Fruit fly (Drosophila melanogaster) whole organism, embryonic: ENCODE data around the gene CG12106.

Experiments used
- Antp ChIP-seq: fragments of 200-800 bp; sonication (Bioruptor generic); optimal IDR thresholded peaks from 3 replicates; lab custom pipeline; 2016; ENCODE audit warnings: missing biosample characterization, missing genetic modification characterization
- Atf6 ChIP-seq: fragments of 200-800 bp; sonication (Bioruptor generic); IDR thresholded peaks from 2 replicates; pipeline ENCODE4 v1.3.6; 2022; ENCODE audit warnings: missing biosample characterization, missing genetic modification characterization
- C15 ChIP-seq: fragments of 200-800 bp; sonication (Bioruptor generic); IDR thresholded peaks from 3 replicates; pipeline ENCODE4 v1.3.6; 2022; ENCODE audit warnings: missing biosample characterization, missing genetic modification characterization
- CG12155 ChIP-seq: fragments of 200-800 bp; sonication (Bioruptor generic); optimal IDR thresholded peaks from 3 replicates; lab custom pipeline; 2016; ENCODE audit warnings: missing biosample characterization, missing genetic modification characterization
- CG12942 ChIP-seq: fragments of 200-800 bp; sonication (Bioruptor generic); optimal IDR thresholded peaks from 3 replicates; lab custom pipeline; 2016; ENCODE audit warnings: missing biosample characterization, missing genetic modification characterization
- CG13287 ChIP-seq: fragments of 200-800 bp; sonication (Bioruptor generic); IDR thresholded peaks from 2 replicates; pipeline ENCODE4 v1.3.6; 2022; ENCODE audit warnings: missing biosample characterization, missing genetic modification characterization; ENCODE audit not compliant: partially characterized antibody
- CG16813 ChIP-seq: fragments of 200-800 bp; sonication (Bioruptor generic); IDR thresholded peaks from 3 replicates; pipeline ENCODE4 v1.3.6; 2022; ENCODE audit warnings: missing biosample characterization, missing genetic modification characterization; ENCODE audit not compliant: partially characterized antibody
- CG2678 ChIP-seq: fragments of 200-800 bp; sonication (Bioruptor generic); optimal IDR thresholded peaks from 3 replicates; lab custom pipeline; 2019; ENCODE audit warnings: missing biosample characterization, mild to moderate bottlenecking, missing genetic modification characterization, moderate library complexity
- CG2889 ChIP-seq: fragments of 200-800 bp; sonication (Bioruptor generic); IDR thresholded peaks from 3 replicates; pipeline ENCODE4 v1.3.6; 2022; ENCODE audit warnings: missing biosample characterization, missing genetic modification characterization
- CG30431 ChIP-seq: fragments of 200-800 bp; sonication (Bioruptor generic); optimal IDR thresholded peaks from 2 replicates; lab custom pipeline; 2017; ENCODE audit warnings: missing biosample characterization, missing genetic modification characterization
- CG33213 ChIP-seq: fragments of 200-800 bp; sonication (Bioruptor generic); optimal IDR thresholded peaks from 3 replicates; lab custom pipeline; 2016; ENCODE audit warnings: missing biosample characterization, missing genetic modification characterization
- CG34224 ChIP-seq: fragments of 200-800 bp; sonication (Bioruptor generic); IDR thresholded peaks from 3 replicates; pipeline ENCODE4 v1.3.6; 2022; ENCODE audit warnings: missing biosample characterization, missing genetic modification characterization; ENCODE audit not compliant: partially characterized antibody
- CG3726 ChIP-seq: fragments of 200-800 bp; sonication (Bioruptor generic); IDR thresholded peaks from 3 replicates; pipeline ENCODE4, ENCODE4 v1.3.6; 2022; ENCODE audit warnings: missing biosample characterization, missing genetic modification characterization
- CG5953 ChIP-seq: fragments of 200-800 bp; sonication (Bioruptor generic); IDR thresholded peaks from 2 replicates; pipeline ENCODE4 v1.3.6; 2022; ENCODE audit warnings: missing biosample characterization, missing genetic modification characterization
- CG6683 ChIP-seq: fragments of 200-800 bp; sonication (Bioruptor generic); optimal IDR thresholded peaks from 2 replicates; lab custom pipeline; 2017; ENCODE audit warnings: missing biosample characterization, mild to moderate bottlenecking, missing genetic modification characterization, missing genetic modification reagents
- CG6813 ChIP-seq: fragments of 200-800 bp; sonication (Bioruptor generic); optimal IDR thresholded peaks from 2 replicates; lab custom pipeline; 2017; ENCODE audit warnings: missing biosample characterization, missing genetic modification characterization, mild to moderate bottlenecking, moderate library complexity, missing genetic modification reagents
- CG7963 ChIP-seq: fragments of 200-800 bp; sonication (Bioruptor generic); IDR thresholded peaks from 3 replicates; pipeline ENCODE4 v1.3.6; 2022; ENCODE audit warnings: missing biosample characterization, missing genetic modification characterization; ENCODE audit not compliant: partially characterized antibody
- CG8290 ChIP-seq, 3 experiments: fragments of 200-800 bp; sonication (Bioruptor generic); optimal IDR thresholded peaks; 2 replicates each; lab custom pipeline; 2016 to 2019; ENCODE audit warnings: missing biosample characterization in 3 of 3, missing genetic modification characterization in 3 of 3, mild to moderate bottlenecking in 2 of 3, moderate library complexity in 1 of 3
- CG8359 ChIP-seq: fragments of 200-800 bp; sonication (Bioruptor generic); optimal IDR thresholded peaks from 2 replicates; lab custom pipeline; 2017; ENCODE audit warnings: missing biosample characterization, mild to moderate bottlenecking, missing genetic modification characterization, borderline replicate concordance
- D19B ChIP-seq: fragments of 200-800 bp; sonication (Bioruptor generic); optimal IDR thresholded peaks from 2 replicates; lab custom pipeline; 2017; ENCODE audit warnings: missing biosample characterization, mild to moderate bottlenecking, missing genetic modification characterization
- Dek ChIP-seq: fragments of 200-800 bp; sonication (Bioruptor generic); optimal IDR thresholded peaks from 3 replicates; lab custom pipeline; 2019; ENCODE audit warnings: missing biosample characterization, mild to moderate bottlenecking, missing genetic modification characterization, moderate library complexity
- Dref ChIP-seq: fragments of 200-800 bp; sonication (Bioruptor generic); IDR thresholded peaks from 2 replicates; pipeline ENCODE4 v1.3.6; 2022; ENCODE audit warnings: missing biosample characterization, missing genetic modification characterization
- Gug ChIP-seq: fragments of 200-800 bp; sonication (Bioruptor generic); IDR thresholded peaks from 4 replicates; pipeline ENCODE4 v1.3.6; 2022; ENCODE audit warnings: missing biosample characterization, missing genetic modification characterization
- HLH4C ChIP-seq: fragments of 200-800 bp; sonication (Bioruptor generic); IDR thresholded peaks from 3 replicates; pipeline ENCODE4 v1.3.6; 2022; ENCODE audit warnings: missing biosample characterization, missing genetic modification characterization; ENCODE audit not compliant: partially characterized antibody
- Hmr ChIP-seq: fragments of 200-800 bp; sonication (Bioruptor generic); optimal IDR thresholded peaks from 3 replicates; lab custom pipeline; 2017; ENCODE audit warnings: mild to moderate bottlenecking, missing biosample characterization, missing genetic modification reagents, missing genetic modification characterization
- Hr3 ChIP-seq: fragments of 200-800 bp; sonication (Bioruptor generic); optimal IDR thresholded peaks from 3 replicates; lab custom pipeline; 2016; ENCODE audit warnings: missing biosample characterization, missing genetic modification characterization
- Lpt ChIP-seq: fragments of >200 bp; optimal IDR thresholded peaks from 2 replicates; lab custom pipeline; 2018; ENCODE audit warnings: missing biosample characterization, missing genetic modification characterization
- Myb ChIP-seq: fragments of 200-800 bp; sonication (Bioruptor generic); optimal IDR thresholded peaks from 2 replicates; lab custom pipeline; 2016; ENCODE audit warnings: missing biosample characterization, missing genetic modification characterization
- NfI ChIP-seq: fragments of 200-800 bp; sonication (Bioruptor generic); optimal IDR thresholded peaks from 3 replicates; lab custom pipeline; 2018; ENCODE audit warnings: missing biosample characterization, mild to moderate bottlenecking, missing genetic modification characterization, moderate library complexity
- Stat92E ChIP-seq, 3 experiments: fragments of >200 bp in 2 of 3; fragments of 200-800 bp in 1 of 3; sonication (Bioruptor generic) in 1 of 3; optimal IDR thresholded peaks; 2 replicates each; lab custom pipeline; 2017 to 2019; ENCODE audit warnings: missing biosample characterization in 3 of 3, missing genetic modification characterization in 3 of 3, mild to moderate bottlenecking in 1 of 3, moderate library complexity in 1 of 3
- Usf ChIP-seq: fragments of 200-800 bp; sonication (Bioruptor generic); optimal IDR thresholded peaks from 2 replicates; lab custom pipeline; 2017; ENCODE audit warnings: missing genotype, missing biosample characterization, missing genetic modification characterization
- Vsx1 ChIP-seq: fragments of 200-800 bp; sonication (Bioruptor generic); optimal IDR thresholded peaks from 2 replicates; lab custom pipeline; 2017; ENCODE audit warnings: missing biosample characterization, mild to moderate bottlenecking, missing genetic modification characterization, missing genetic modification reagents
- ab ChIP-seq: fragments of 200-800 bp; sonication (Bioruptor generic); optimal IDR thresholded peaks from 2 replicates; lab custom pipeline; 2016; ENCODE audit warnings: missing biosample characterization, missing genetic modification characterization
- bigmax ChIP-seq: fragments of 200-800 bp; sonication (Bioruptor generic); optimal IDR thresholded peaks from 2 replicates; lab custom pipeline; 2018; ENCODE audit warnings: missing biosample characterization, mild to moderate bottlenecking, missing genetic modification characterization
- dysf ChIP-seq: fragments of 200-800 bp; sonication (Bioruptor generic); IDR thresholded peaks from 3 replicates; pipeline ENCODE4 v1.3.6; 2022; ENCODE audit warnings: missing biosample characterization, missing genetic modification characterization
- eve ChIP-seq, 2 experiments: fragments of >200 bp; optimal IDR thresholded peaks; 2 replicates each; lab custom pipeline; 2017; ENCODE audit warnings: missing biosample characterization in 2 of 2, missing genetic modification characterization in 2 of 2
- ftz-f1 ChIP-seq: fragments of 200-800 bp; sonication (Bioruptor generic); optimal IDR thresholded peaks from 2 replicates; lab custom pipeline; 2016; ENCODE audit warnings: missing biosample characterization, missing genetic modification characterization
- gcm2 ChIP-seq: fragments of 200-800 bp; sonication (Bioruptor generic); optimal IDR thresholded peaks from 2 replicates; lab custom pipeline; 2016; ENCODE audit warnings: missing biosample characterization, missing genetic modification characterization
- gro ChIP-seq: fragments of 200-800 bp; sonication (Bioruptor generic); optimal IDR thresholded peaks from 2 replicates; lab custom pipeline; 2016; ENCODE audit warnings: missing biosample characterization, missing genetic modification characterization
- ham ChIP-seq: fragments of 200-800 bp; sonication (Bioruptor generic); IDR thresholded peaks from 2 replicates; pipeline ENCODE4 v1.3.6; 2022; ENCODE audit warnings: missing biosample characterization, missing genetic modification characterization
- insv ChIP-seq, 2 experiments: fragments of 200-800 bp; sonication (Bioruptor generic); optimal IDR thresholded peaks; 3 replicates each; lab custom pipeline; 2016 to 2018; ENCODE audit warnings: missing biosample characterization in 2 of 2, missing genetic modification characterization in 2 of 2
- nmo ChIP-seq: fragments of 200-800 bp; sonication (Bioruptor generic); optimal IDR thresholded peaks from 2 replicates; lab custom pipeline; 2018; ENCODE audit warnings: missing biosample characterization, mild to moderate bottlenecking, missing genetic modification characterization, moderate library complexity
- pita ChIP-seq: fragments of 200-800 bp; sonication (Bioruptor generic); optimal IDR thresholded peaks from 2 replicates; lab custom pipeline; 2017; ENCODE audit warnings: missing biosample characterization, mild to moderate bottlenecking, missing genetic modification characterization
- rib ChIP-seq: fragments of 200-800 bp; sonication (Bioruptor generic); IDR thresholded peaks from 2 replicates; pipeline ENCODE4 v1.3.6; 2022; ENCODE audit warnings: missing biosample characterization, missing genetic modification characterization
- sens ChIP-seq: fragments of 200-800 bp; sonication (Bioruptor generic); peaks from one replicate; lab custom pipeline; 2016; ENCODE audit warnings: missing biosample characterization, missing genetic modification characterization
- shn ChIP-seq: fragments of 200-800 bp; sonication (Bioruptor generic); optimal IDR thresholded peaks from 3 replicates; lab custom pipeline; 2016; ENCODE audit warnings: missing biosample characterization, missing genetic modification characterization
- slbo ChIP-seq: fragments of 200-800 bp; sonication (Bioruptor generic); IDR thresholded peaks from 2 replicates; pipeline ENCODE4 v1.3.6; 2022; ENCODE audit warnings: missing biosample characterization, missing genetic modification characterization
- stwl ChIP-seq: fragments of 200-800 bp; sonication (Bioruptor generic); optimal IDR thresholded peaks from 3 replicates; lab custom pipeline; 2018; ENCODE audit warnings: missing biosample characterization, mild to moderate bottlenecking, missing genetic modification characterization, moderate library complexity
- sug ChIP-seq: fragments of 200-800 bp; optimal IDR thresholded peaks from 2 replicates; lab custom pipeline; 2019; ENCODE audit warnings: missing biosample characterization, mild to moderate bottlenecking, missing genetic modification characterization, moderate library complexity
- tgo ChIP-seq: fragments of 200-800 bp; sonication (Bioruptor generic); IDR thresholded peaks from 3 replicates; pipeline ENCODE4 v1.3.6; 2022; ENCODE audit warnings: missing biosample characterization, missing genetic modification characterization
- wek ChIP-seq: fragments of 200-800 bp; sonication (Bioruptor generic); optimal IDR thresholded peaks from 3 replicates; lab custom pipeline; 2018; ENCODE audit warnings: missing biosample characterization, mild to moderate bottlenecking, missing genetic modification characterization, moderate library complexity

CG12106 gene

DNA sequence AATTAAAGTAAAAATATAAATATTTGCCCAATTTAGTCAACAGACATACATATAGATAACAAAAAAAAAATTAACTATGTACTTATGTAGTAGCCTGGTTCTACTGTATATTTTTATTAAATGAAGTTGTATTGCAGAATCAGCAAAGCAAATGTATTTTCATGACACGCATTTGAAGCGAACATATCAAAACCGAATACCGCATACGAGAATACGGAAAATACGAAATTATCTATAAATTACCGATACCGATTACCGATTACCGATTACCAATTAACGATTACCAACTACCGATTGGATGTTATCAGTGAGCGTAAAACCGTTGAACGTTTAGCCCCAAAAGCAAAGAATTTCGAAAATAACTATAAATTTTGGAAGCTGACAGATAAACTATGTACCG is 6.3 kb upstream of the CG12106 start:
- TF ChIP-seq CG8290 (GFP tag; optimal IDR thresholded peaks at IDR 0.05; lab: Kevin White, UChicago) = no peak
- no peak for TF ChIP-seq CG8290 (tag; optimal IDR thresholded peaks at IDR 0.05; lab: Kevin White, UChicago)
- TF ChIP-seq pita (GFP tag; lab: Kevin White, UChicago) = no peak
- no peak for TF ChIP-seq CG8359 (GFP tag; lab: Kevin White, UChicago)
- no peak for TF ChIP-seq CG2678 (tag; lab: Kevin White, UChicago)
- TF ChIP-seq Myb (GFP tag; lab: Kevin White, UChicago) = peak; percentile 12
- TF ChIP-seq gcm2 (GFP tag; lab: Kevin White, UChicago) = no peak
- TF ChIP-seq CG3726 (GFP tag; lab: Robert Waterston, UW) = no peak
- TF ChIP-seq CG2889 (GFP tag; lab: Robert Waterston, UW) = no peak
- TF ChIP-seq insv (GFP tag; optimal IDR thresholded peaks at IDR 0.05; lab: Kevin White, UChicago) = no peak
- no peak for TF ChIP-seq Gug (GFP tag; lab: Robert Waterston, UW)
- no peak for TF ChIP-seq CG30431 (GFP tag; lab: Kevin White, UChicago)
- TF ChIP-seq CG13287 = peak; percentile 53
- no peak for TF ChIP-seq bigmax (GFP tag; lab: Kevin White, UChicago)
- no peak for TF ChIP-seq CG12155
- no peak for TF ChIP-seq C15
- no peak for TF ChIP-seq CG12942 (GFP tag; lab: Kevin White, UChicago)
- TF ChIP-seq CG5953 = no peak
- TF ChIP-seq Usf (GFP tag; lab: Kevin White, UChicago) = no peak
- TF ChIP-seq wek = peak; percentile 69
- TF ChIP-seq Dek (tag; lab: Kevin White, UChicago) = no peak
- TF ChIP-seq Vsx1 (GFP tag; lab: Kevin White, UChicago) = no peak
- TF ChIP-seq rib (GFP tag; lab: Robert Waterston, UW) = no peak
- TF ChIP-seq tgo (GFP tag; lab: Robert Waterston, UW) = no peak
- no peak for TF ChIP-seq ab (GFP tag; lab: Kevin White, UChicago)
- peak; percentile 47; the same call in 1 of the 3 replicates for TF ChIP-seq CG16813 (GFP tag; lab: Robert Waterston, UW)
- peak; percentile 66 for TF ChIP-seq sens (GFP tag; lab: Kevin White, UChicago)
- no peak for TF ChIP-seq Antp
- TF ChIP-seq ham (GFP tag; lab: Robert Waterston, UW) = no peak
- no peak for TF ChIP-seq ftz-f1
- peak; percentile 66 for TF ChIP-seq stwl (tag; lab: Kevin White, UChicago)
- no peak for TF ChIP-seq D19B (GFP tag; lab: Kevin White, UChicago)
- peak; percentile 27; the same call in 1 of the 3 replicates for TF ChIP-seq CG34224 (GFP tag; lab: Robert Waterston, UW)
- 0 out of 3 replicates have a peak, but pooled peaks have one; percentile 20 for TF ChIP-seq CG7963
- no peak for TF ChIP-seq NfI (GFP tag; lab: Kevin White, UChicago)
- no peak for TF ChIP-seq slbo (GFP tag; lab: Robert Waterston, UW)
- TF ChIP-seq Hmr = no peak
- no peak for TF ChIP-seq nmo (GFP tag; lab: Kevin White, UChicago)
- no peak for TF ChIP-seq Atf6 (GFP tag; lab: Robert Waterston, UW)
- TF ChIP-seq shn (GFP tag; lab: Kevin White, UChicago) = no peak
- no peak for TF ChIP-seq gro (GFP tag; lab: Kevin White, UChicago)
- TF ChIP-seq HLH4C (GFP tag; lab: Robert Waterston, UW) = peak; percentile 65
- no peak for TF ChIP-seq eve (GFP tag; optimal IDR thresholded peaks at IDR 0.05; lab: Kevin White, UChicago)
- no peak for TF ChIP-seq CG33213 (GFP tag; lab: Kevin White, UChicago)
- no peak for TF ChIP-seq Dref (GFP tag; lab: Robert Waterston, UW)
- no peak for TF ChIP-seq sug
- TF ChIP-seq dysf (GFP tag; lab: Robert Waterston, UW) = no peak
- TF ChIP-seq Stat92E (GFP tag; optimal IDR thresholded peaks at IDR 0.05; lab: Kevin White, UChicago) = no peak
- no peak for TF ChIP-seq CG6813
- TF ChIP-seq CG6683 = no peak
- no peak for TF ChIP-seq Lpt (GFP tag; lab: Kevin White, UChicago)
- no peak for TF ChIP-seq Hr3 (GFP tag; lab: Kevin White, UChicago)
